Worm (Caenorhabditis elegans): ENCODE data around the gene pgp-6.

- TF ChIP-seq egl-27 (tag; optimal IDR thresholded peaks at IDR 0.05) (no peak), ztf-11 (tag; optimal IDR thresholded peaks at IDR 0.05) (no peak), lin-39 (tag; optimal IDR thresholded peaks at IDR 0.05) (no peak), elt-3 (tag; optimal IDR thresholded peaks at IDR 0.05) (no peak), ceh-82 (tag; optimal IDR thresholded peaks at IDR 0.05) (no peak), R02D3.7 (tag; optimal IDR thresholded peaks at IDR 0.05) (no peak), aly-2 (tag; optimal IDR thresholded peaks at IDR 0.05) (no peak), nhr-76 (tag; optimal IDR thresholded peaks at IDR 0.05) (no peak), nhr-11 (tag; optimal IDR thresholded peaks at IDR 0.05) (no peak), nhr-23 (tag; optimal IDR thresholded peaks at IDR 0.05) (no peak), snpc-4 (tag; optimal IDR thresholded peaks at IDR 0.05) (no peak), nfya-1 (tag; optimal IDR thresholded peaks at IDR 0.05; ENCODE audit: insufficient read depth) (no peak), ama-1 (optimal IDR thresholded peaks at IDR 0.05) (no peak), unc-62 (GFP tag; optimal IDR thresholded peaks at IDR 0.05) (no peak)
These were observed 39.0 kb upstream of the pgp-6 start for ce11 chrX:10916194-10916593.
